Fruit fly (Drosophila melanogaster): ENCODE results near the gene Whamy.

Gene Whamy

DNA sequence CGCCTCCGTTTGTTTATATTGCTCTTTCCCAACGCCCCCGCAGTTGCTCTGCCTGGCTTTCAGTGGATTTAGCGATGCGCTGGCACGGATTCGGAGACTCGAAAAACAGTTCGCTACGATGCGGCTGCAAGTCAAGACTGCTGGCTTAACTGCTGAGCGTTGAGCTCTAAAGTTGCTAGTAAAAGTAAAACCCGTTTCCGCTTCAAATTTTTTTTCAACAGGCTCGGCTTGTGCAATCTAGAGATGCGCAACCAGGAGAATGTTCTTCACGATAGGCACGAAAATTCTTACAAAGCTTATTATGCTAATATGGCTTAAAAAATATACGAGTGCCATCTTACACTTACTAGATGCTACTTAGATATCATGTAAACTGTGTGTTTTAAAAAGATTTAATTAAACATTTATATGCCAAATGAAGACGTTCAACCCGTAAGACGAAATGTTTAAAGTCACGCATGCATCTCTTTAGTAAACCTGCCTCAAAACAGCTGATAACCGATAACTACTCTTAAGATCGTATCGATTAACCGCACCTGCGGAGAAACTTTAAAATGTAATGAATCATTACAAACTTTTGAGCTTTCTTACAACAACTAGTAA is 26.8 kb downstream of the Whamy start, which contains the start of gene CG12948:
CG12948 (minus strand) TSS at position 473 of the 603 bp plus-strand sequence.
- TF ChIP-seq CG32264 (GFP tag; optimal IDR thresholded peaks at IDR 0.05) (no peak), Myc (optimal IDR thresholded peaks at IDR 0.05) (peak; percentile 50), jim (GFP tag; optimal IDR thresholded peaks at IDR 0.05) (no peak), lola (GFP tag; optimal IDR thresholded peaks at IDR 0.05) (no peak), h (GFP tag; optimal IDR thresholded peaks at IDR 0.05) (no peak), pan (optimal IDR thresholded peaks at IDR 0.05) (no peak), CG9705 (GFP tag; optimal IDR thresholded peaks at IDR 0.05) (peak; percentile 74), ey (GFP tag; optimal IDR thresholded peaks at IDR 0.05) (peak; percentile 51), Dfd (GFP tag; optimal IDR thresholded peaks at IDR 0.05) (no peak), OdsH (GFP tag; optimal IDR thresholded peaks at IDR 0.05) (peak; percentile 55), CrebA (GFP tag; optimal IDR thresholded peaks at IDR 0.05; ENCODE audit: borderline replicate concordance) (no peak), dsf (GFP tag; optimal IDR thresholded peaks at IDR 0.05; ENCODE audit: borderline replicate concordance) (peak; percentile 10), Rel (GFP tag; optimal IDR thresholded peaks at IDR 0.05) (no peak), Rel (tag; optimal IDR thresholded peaks at IDR 0.05) (peak; percentile 65), Dif (GFP tag; optimal IDR thresholded peaks at IDR 0.05; ENCODE audit: partially characterized antibody) (peak; percentile 17), Hr83 (GFP tag; optimal IDR thresholded peaks at IDR 0.05; ENCODE audit: poor library complexity, severe bottlenecking) (no peak), sv (GFP tag; optimal IDR thresholded peaks at IDR 0.05) (peak; percentile 55), Hr78 (GFP tag; optimal IDR thresholded peaks at IDR 0.05) (no peak), rgr (GFP tag; optimal IDR thresholded peaks at IDR 0.05) (peak; percentile 73), GATAd (GFP tag; optimal IDR thresholded peaks at IDR 0.05) (no peak), dmrt93B (GFP tag; optimal IDR thresholded peaks at IDR 0.05) (no peak), HLH106 (tag; optimal IDR thresholded peaks at IDR 0.05) (peak; percentile 79), br (GFP tag; optimal IDR thresholded peaks at IDR 0.05) (peak; percentile 80), foxo (GFP tag; optimal IDR thresholded peaks at IDR 0.05) (peak in 1 of 2 experiments; percentile 32), woc (GFP tag; optimal IDR thresholded peaks at IDR 0.05) (peak; percentile 96), dl (GFP tag; optimal IDR thresholded peaks at IDR 0.05; ENCODE audit: insufficient read depth in 1 of 2, partially characterized antibody in 2 of 2) (no peak), tai (GFP tag; optimal IDR thresholded peaks at IDR 0.05) (no peak), Abd-B (GFP tag; optimal IDR thresholded peaks at IDR 0.05) (no peak), Vsx2 (GFP tag; optimal IDR thresholded peaks at IDR 0.05; ENCODE audit: partially characterized antibody) (no peak), Hnf4 (GFP tag; optimal IDR thresholded peaks at IDR 0.05) (no peak), Jra (GFP tag; optimal IDR thresholded peaks at IDR 0.05) (no peak), fru (GFP tag; optimal IDR thresholded peaks at IDR 0.05) (no peak), Mio (GFP tag; optimal IDR thresholded peaks at IDR 0.05) (no peak), brk (GFP tag; optimal IDR thresholded peaks at IDR 0.05) (no peak), psq (GFP tag; optimal IDR thresholded peaks at IDR 0.05) (peak; percentile 53), N (GFP tag; optimal IDR thresholded peaks at IDR 0.05) (no peak), sage (GFP tag; optimal IDR thresholded peaks at IDR 0.05) (no peak), Sp1 (GFP tag; optimal IDR thresholded peaks at IDR 0.05) (peak; percentile 76), usp (GFP tag; optimal IDR thresholded peaks at IDR 0.05) (no peak)

DNA sequence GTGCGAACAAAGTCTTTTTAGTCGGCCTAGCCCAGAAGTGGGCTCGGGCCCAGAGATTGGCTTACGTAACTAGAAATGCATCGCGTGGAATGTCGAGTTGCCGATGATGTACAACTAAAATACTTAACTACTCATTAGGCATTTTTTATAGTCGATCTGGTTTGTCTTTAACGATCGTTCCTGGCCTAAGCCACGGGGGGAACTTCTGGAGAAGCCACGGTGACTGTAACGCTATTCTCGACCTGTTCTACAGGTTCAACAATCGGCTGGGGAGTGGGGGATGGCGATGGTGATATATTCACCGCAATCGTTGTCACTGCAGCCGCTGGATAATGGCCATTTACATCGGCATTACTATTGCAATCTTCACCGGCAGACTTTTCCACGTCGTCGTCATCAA is 28.0 kb downstream of the Whamy start, which contains the start of gene CG34409:
CG34409 (minus strand) TSS at position 101 of the 400 bp plus-strand sequence.
- TF ChIP-seq woc (GFP tag; optimal IDR thresholded peaks at IDR 0.05), result no peak
- no peak for TF ChIP-seq Rel (GFP tag; optimal IDR thresholded peaks at IDR 0.05)
- no peak for TF ChIP-seq Rel (tag; optimal IDR thresholded peaks at IDR 0.05)
- no peak for TF ChIP-seq dmrt93B (GFP tag; optimal IDR thresholded peaks at IDR 0.05)
- TF ChIP-seq CrebA (GFP tag; optimal IDR thresholded peaks at IDR 0.05; ENCODE audit: borderline replicate concordance), result no peak
- no peak for TF ChIP-seq lola (GFP tag; optimal IDR thresholded peaks at IDR 0.05)
- no peak for TF ChIP-seq tai (GFP tag; optimal IDR thresholded peaks at IDR 0.05)
- no peak for TF ChIP-seq Mio (GFP tag; optimal IDR thresholded peaks at IDR 0.05)
- TF ChIP-seq CG9705 (GFP tag; optimal IDR thresholded peaks at IDR 0.05), result no peak

Data from whole organism, wandering third instar larva.